ENCODE assay signal across 4 worm cellular contexts in the genomic region with DNA sequence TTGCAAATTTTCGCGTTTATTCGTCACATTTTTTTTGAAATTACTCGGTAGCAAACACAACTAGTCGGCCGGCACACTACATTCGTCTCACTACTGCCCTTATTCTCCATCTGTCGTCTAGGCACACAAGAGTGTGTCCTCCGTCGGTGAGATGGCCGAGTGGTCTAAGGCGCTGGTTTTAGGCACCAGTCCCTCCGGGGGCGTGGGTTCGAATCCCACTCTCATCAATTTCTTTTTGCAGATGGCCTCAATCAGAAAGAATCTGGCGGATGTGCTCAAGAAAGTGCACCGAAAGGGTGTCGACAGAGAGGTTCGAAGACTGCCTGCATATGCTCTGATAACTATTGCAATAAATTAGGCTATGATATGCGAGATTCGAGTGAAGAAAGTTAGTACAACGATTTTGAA.
TF ChIP-seq lines count a peak whose summit lies in the region.

No protein-coding gene starts in this region.

TF ChIP-seq in whole organism, L2 larva, 48 proteins besides CTCF, POLR2A, EP300 and RAD21 (continues in another document):
- TF ChIP-seq nhr-25 (tag; optimal IDR thresholded peaks at IDR 0.05; lab: Kevin White, UChicago): peak; percentile 50
- TF ChIP-seq lin-13 (GFP tag; optimal IDR thresholded peaks at IDR 0.05; lab: Kevin White, UChicago): peak; percentile 64
- TF ChIP-seq fos-1 (tag; optimal IDR thresholded peaks at IDR 0.05; lab: Kevin White, UChicago): peak; percentile 59
- peak; percentile 59 for TF ChIP-seq sma-3 (GFP tag; optimal IDR thresholded peaks at IDR 0.05; lab: Kevin White, UChicago)
- TF ChIP-seq nhr-237 (tag; optimal IDR thresholded peaks at IDR 0.05; lab: Kevin White, UChicago): no peak
- TF ChIP-seq unc-39 (tag; optimal IDR thresholded peaks at IDR 0.05; lab: Kevin White, UChicago): peak; percentile 15
- peak; percentile 88 for TF ChIP-seq nhr-129 (tag; optimal IDR thresholded peaks at IDR 0.05; lab: Kevin White, UChicago)
- TF ChIP-seq aly-2 (tag; optimal IDR thresholded peaks at IDR 0.05; lab: Kevin White, UChicago): no peak
- peak; percentile 37 for TF ChIP-seq gmeb-1 (tag; optimal IDR thresholded peaks at IDR 0.05; lab: Kevin White, UChicago)
- TF ChIP-seq ceh-16 (tag; optimal IDR thresholded peaks at IDR 0.05; lab: Kevin White, UChicago): no peak
- peak; percentile 71 for TF ChIP-seq lin-11 (tag; optimal IDR thresholded peaks at IDR 0.05; lab: Kevin White, UChicago)
- TF ChIP-seq sma-9 (GFP tag; optimal IDR thresholded peaks at IDR 0.05; lab: Kevin White, UChicago): peak; percentile 76
- TF ChIP-seq sma-9 (tag; optimal IDR thresholded peaks at IDR 0.05; lab: Kevin White, UChicago): no peak
- no peak for TF ChIP-seq nhr-77 (tag; optimal IDR thresholded peaks at IDR 0.05; lab: Kevin White, UChicago)
- no peak for TF ChIP-seq nhr-23 (tag; optimal IDR thresholded peaks at IDR 0.05; lab: Kevin White, UChicago)
- peak; percentile 73 for TF ChIP-seq C34F6.9 (tag; optimal IDR thresholded peaks at IDR 0.05; lab: Kevin White, UChicago)
- no peak for TF ChIP-seq unc-62 (GFP tag; optimal IDR thresholded peaks at IDR 0.05; lab: Kevin White, UChicago)
- no peak for TF ChIP-seq nhr-11 (tag; optimal IDR thresholded peaks at IDR 0.05; lab: Kevin White, UChicago)
- peak; percentile 69 for TF ChIP-seq unc-55 (GFP tag; optimal IDR thresholded peaks at IDR 0.05; lab: Kevin White, UChicago)
- peak; percentile 73 for TF ChIP-seq F13H6.1 (tag; optimal IDR thresholded peaks at IDR 0.05; lab: Kevin White, UChicago)
- TF ChIP-seq crh-2 (tag; optimal IDR thresholded peaks at IDR 0.05; lab: Kevin White, UChicago): peak; percentile 80
- TF ChIP-seq R02D3.7 (tag; optimal IDR thresholded peaks at IDR 0.05; lab: Kevin White, UChicago): no peak

TF ChIP-seq in whole organism, L4 larva, 104 proteins besides CTCF, POLR2A, EP300 and RAD21 (continues in another document):
- peak; percentile 34 for TF ChIP-seq hlh-30 (tag; optimal IDR thresholded peaks at IDR 0.05; lab: Kevin White, UChicago; ENCODE audit: insufficient read depth)
- no peak for TF ChIP-seq aly-2 (tag; optimal IDR thresholded peaks at IDR 0.05; lab: Kevin White, UChicago)
- TF ChIP-seq mdt-29 (GFP tag; IDR thresholded peaks at IDR 0.05; lab: Robert Waterston, UW): peak; percentile 65; the same call in 1 of the 2 replicates
- TF ChIP-seq nhr-6 (tag; optimal IDR thresholded peaks at IDR 0.05; lab: Kevin White, UChicago): peak; percentile 16
- TF ChIP-seq ztf-11 (tag; optimal IDR thresholded peaks at IDR 0.05; lab: Kevin White, UChicago): no peak
- peak; percentile 51 for TF ChIP-seq nhr-102 (tag; optimal IDR thresholded peaks at IDR 0.05; lab: Kevin White, UChicago)
- peak; percentile 43; the same call in 1 of the 2 replicates for TF ChIP-seq nhr-41 (GFP tag; IDR thresholded peaks at IDR 0.05; lab: Robert Waterston, UW)
- TF ChIP-seq tag-97 (GFP tag; IDR thresholded peaks at IDR 0.05; lab: Robert Waterston, UW): no peak
- no peak for TF ChIP-seq nhr-76 (tag; optimal IDR thresholded peaks at IDR 0.05; lab: Kevin White, UChicago)
- TF ChIP-seq lin-29 (GFP tag; IDR thresholded peaks at IDR 0.05; lab: Robert Waterston, UW): peak; percentile 59; the same call in 1 of the 2 replicates
- TF ChIP-seq lin-1 (GFP tag; IDR thresholded peaks at IDR 0.05; lab: Robert Waterston, UW): no peak; the same call in 1 of the 2 replicates
- peak; percentile 64 for TF ChIP-seq ama-1 (optimal IDR thresholded peaks at IDR 0.05; lab: Kevin White, UChicago)
- TF ChIP-seq ces-1 (GFP tag; optimal IDR thresholded peaks at IDR 0.05; lab: Kevin White, UChicago): no peak
- TF ChIP-seq attf-4 (tag; optimal IDR thresholded peaks at IDR 0.05; lab: Kevin White, UChicago): no peak
- no peak for TF ChIP-seq lin-39 (tag; optimal IDR thresholded peaks at IDR 0.05; lab: Kevin White, UChicago)
- peak; percentile 78 for TF ChIP-seq mes-2 (tag; optimal IDR thresholded peaks at IDR 0.05; lab: Kevin White, UChicago; ENCODE audit: poor library complexity, severe bottlenecking)
- peak; percentile 9 to 58 for TF ChIP-seq lsy-2 (tag; optimal IDR thresholded peaks at IDR 0.05; lab: Kevin White, UChicago)
- peak; percentile 82; the same call in 1 of the 2 replicates for TF ChIP-seq F44E2.7 (GFP tag; IDR thresholded peaks at IDR 0.05; lab: Robert Waterston, UW)
- TF ChIP-seq madf-5 (GFP tag; IDR thresholded peaks at IDR 0.05; lab: Robert Waterston, UW): peak; percentile 18 to 74; a peak in 1 of 4 replicates
- TF ChIP-seq T26A8.4 (GFP tag; IDR thresholded peaks at IDR 0.05; lab: Robert Waterston, UW): peak; percentile 65
- peak; percentile 65 for TF ChIP-seq set-16 (GFP tag; IDR thresholded peaks at IDR 0.05; lab: Robert Waterston, UW)

TF ChIP-seq in whole organism, late embryonic, 69 proteins besides CTCF, POLR2A, EP300 and RAD21 (continues in another document):
- peak; percentile 68 for TF ChIP-seq hlh-13 (GFP tag; optimal IDR thresholded peaks at IDR 0.05; lab: Kevin White, UChicago)
- TF ChIP-seq ceh-14 (tag; optimal IDR thresholded peaks at IDR 0.05; lab: Kevin White, UChicago): peak; percentile 39
- TF ChIP-seq ceh-45 (GFP tag; IDR thresholded peaks at IDR 0.05; lab: Robert Waterston, UW): peak; percentile 74
- TF ChIP-seq unc-86 (tag; optimal IDR thresholded peaks at IDR 0.05; lab: Kevin White, UChicago): peak; percentile 81
- no peak for TF ChIP-seq mec-3 (tag; optimal IDR thresholded peaks at IDR 0.05; lab: Kevin White, UChicago; ENCODE audit: borderline replicate concordance)
- no peak for TF ChIP-seq elt-4 (tag; optimal IDR thresholded peaks at IDR 0.05; lab: Kevin White, UChicago)
- no peak for TF ChIP-seq nhr-11 (tag; optimal IDR thresholded peaks at IDR 0.05; lab: Kevin White, UChicago)
- TF ChIP-seq Y22D7AL.16 (tag; optimal IDR thresholded peaks at IDR 0.05; lab: Kevin White, UChicago): peak; percentile 68
- TF ChIP-seq ceh-18 (tag; optimal IDR thresholded peaks at IDR 0.05; lab: Kevin White, UChicago): peak; percentile 72
- peak; percentile 65 for TF ChIP-seq rnt-1 (tag; optimal IDR thresholded peaks at IDR 0.05; lab: Kevin White, UChicago)
- no peak for TF ChIP-seq pqm-1 (tag; optimal IDR thresholded peaks at IDR 0.05; lab: Kevin White, UChicago)
- TF ChIP-seq pha-4 (tag; optimal IDR thresholded peaks at IDR 0.05; lab: Kevin White, UChicago): no peak
- TF ChIP-seq fkh-10 (GFP tag; optimal IDR thresholded peaks at IDR 0.05; lab: Kevin White, UChicago): peak; percentile 66
- TF ChIP-seq ceh-34 (tag; optimal IDR thresholded peaks at IDR 0.05; lab: Kevin White, UChicago): peak; percentile 75
- peak; percentile 62 for TF ChIP-seq tbx-7 (tag; optimal IDR thresholded peaks at IDR 0.05; lab: Kevin White, UChicago)
- peak; percentile 78 for TF ChIP-seq nhr-232 (tag; optimal IDR thresholded peaks at IDR 0.05; lab: Kevin White, UChicago)
- peak; percentile 78 for TF ChIP-seq sox-2 (GFP tag; IDR thresholded peaks at IDR 0.05; lab: Robert Waterston, UW)
- TF ChIP-seq ets-4 (tag; optimal IDR thresholded peaks at IDR 0.05; lab: Kevin White, UChicago): peak; percentile 4
- peak; percentile 72 for TF ChIP-seq hlh-15 (tag; optimal IDR thresholded peaks at IDR 0.05; lab: Kevin White, UChicago)
- peak; percentile 91 for TF ChIP-seq ceh-6 (GFP tag; optimal IDR thresholded peaks at IDR 0.05; lab: Kevin White, UChicago)
- TF ChIP-seq ceh-48 (tag; optimal IDR thresholded peaks at IDR 0.05; lab: Kevin White, UChicago): peak; percentile 60
- peak; percentile 67 for TF ChIP-seq syd-9 (tag; optimal IDR thresholded peaks at IDR 0.05; lab: Kevin White, UChicago)
- peak; percentile 68 for TF ChIP-seq fax-1 (tag; optimal IDR thresholded peaks at IDR 0.05; lab: Kevin White, UChicago)
- peak; percentile 76 for TF ChIP-seq dmd-4 (tag; optimal IDR thresholded peaks at IDR 0.05; lab: Kevin White, UChicago; ENCODE audit: borderline replicate concordance)

TF ChIP-seq in whole organism, mixed stage, embryonic, 35 proteins besides CTCF, POLR2A, EP300 and RAD21 (continues in another document):
- TF ChIP-seq nhr-237 (tag; optimal IDR thresholded peaks at IDR 0.05; lab: Kevin White, UChicago) (peak; percentile 45), ces-1 (GFP tag; optimal IDR thresholded peaks at IDR 0.05; lab: Kevin White, UChicago) (peak; percentile 57), unc-62 (GFP tag; optimal IDR thresholded peaks at IDR 0.05; lab: Kevin White, UChicago) (peak; percentile 76), sem-2 (GFP tag; optimal IDR thresholded peaks at IDR 0.05; lab: Kevin White, UChicago) (peak; percentile 88), M03D4.4 (tag; optimal IDR thresholded peaks at IDR 0.05; lab: Kevin White, UChicago) (peak; percentile 93), lin-13 (tag; optimal IDR thresholded peaks at IDR 0.05; lab: Kevin White, UChicago) (peak; percentile 75), ceh-43 (GFP tag; optimal IDR thresholded peaks at IDR 0.05; lab: Kevin White, UChicago) (peak; percentile 75), blmp-1 (tag; optimal IDR thresholded peaks at IDR 0.05; lab: Kevin White, UChicago) (no peak), sptf-1 (tag; optimal IDR thresholded peaks at IDR 0.05; lab: Kevin White, UChicago) (peak; percentile 94), nhr-76 (tag; optimal IDR thresholded peaks at IDR 0.05; lab: Kevin White, UChicago) (no peak), elt-1 (tag; optimal IDR thresholded peaks at IDR 0.05; lab: Kevin White, UChicago; ENCODE audit: borderline replicate concordance, insufficient read depth) (peak; percentile 32), nhr-12 (tag; optimal IDR thresholded peaks at IDR 0.05; lab: Kevin White, UChicago) (peak; percentile 55), mab-5 (tag; optimal IDR thresholded peaks at IDR 0.05; lab: Kevin White, UChicago) (no peak), tbx-8 (GFP tag; optimal IDR thresholded peaks at IDR 0.05; lab: Kevin White, UChicago) (peak; percentile 74), snpc-4 (tag; optimal IDR thresholded peaks at IDR 0.05; lab: Kevin White, UChicago) (no peak), cnd-1 (tag; optimal IDR thresholded peaks at IDR 0.05; lab: Kevin White, UChicago) (peak; percentile 96), ham-2 (GFP tag; optimal IDR thresholded peaks at IDR 0.05; lab: Kevin White, UChicago) (peak; percentile 68), lin-32 (GFP tag; optimal IDR thresholded peaks at IDR 0.05; lab: Kevin White, UChicago) (peak; percentile 91), pha-4 (tag; optimal IDR thresholded peaks at IDR 0.05; lab: Kevin White, UChicago) (no peak), drap-1 (GFP tag; optimal IDR thresholded peaks at IDR 0.05; lab: Kevin White, UChicago) (peak; percentile 91), ceh-83 (GFP tag; optimal IDR thresholded peaks at IDR 0.05; lab: Kevin White, UChicago) (peak; percentile 94), unc-39 (tag; optimal IDR thresholded peaks at IDR 0.05; lab: Kevin White, UChicago) (peak; percentile 68), mls-2 (tag; optimal IDR thresholded peaks at IDR 0.05; lab: Kevin White, UChicago) (peak; percentile 95), hlh-1 (tag; optimal IDR thresholded peaks at IDR 0.05; lab: Kevin White, UChicago) (peak; percentile 32), mep-1 (tag; optimal IDR thresholded peaks at IDR 0.05; lab: Kevin White, UChicago) (peak; percentile 68), zip-8 (tag; optimal IDR thresholded peaks at IDR 0.05; lab: Kevin White, UChicago) (no peak), flh-1 (GFP tag; optimal IDR thresholded peaks at IDR 0.05; lab: Kevin White, UChicago) (peak; percentile 65)
